Worm (Caenorhabditis elegans): ENCODE data around the gene F35A5.5.

Gene F35A5.5

DNA sequence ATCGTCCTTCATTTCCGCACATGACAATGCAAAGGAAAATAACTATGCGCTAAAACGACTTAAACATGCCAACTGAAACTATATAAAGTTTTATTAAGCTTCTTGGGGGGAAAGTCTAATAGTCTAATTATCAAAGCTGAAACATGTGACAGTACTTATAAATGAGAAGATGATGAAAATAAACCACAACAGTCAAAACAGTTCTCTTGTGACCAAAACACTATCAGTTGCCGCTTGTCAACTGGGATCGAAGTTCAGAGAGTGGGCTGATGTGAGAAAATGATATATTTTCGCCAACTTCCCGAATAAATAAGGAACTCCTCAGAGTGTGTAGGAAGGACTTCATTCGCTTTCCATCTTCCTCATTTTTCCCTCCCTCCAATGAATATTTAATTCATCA, 26.5 kb upstream of the F35A5.5 start:
- TF ChIP-seq crh-2 (tag; optimal IDR thresholded peaks at IDR 0.05) = peak; percentile 3
- TF ChIP-seq nhr-21 (tag; optimal IDR thresholded peaks at IDR 0.05) = no peak
- TF ChIP-seq sem-4 (tag; optimal IDR thresholded peaks at IDR 0.05) = no peak
- no peak for TF ChIP-seq ama-1 (optimal IDR thresholded peaks at IDR 0.05)
- no peak for TF ChIP-seq nhr-12 (tag; optimal IDR thresholded peaks at IDR 0.05)
- no peak for TF ChIP-seq snpc-4 (tag; optimal IDR thresholded peaks at IDR 0.05)
- peak; percentile 62 for TF ChIP-seq nhr-129 (tag; optimal IDR thresholded peaks at IDR 0.05)
- TF ChIP-seq unc-62 (GFP tag; optimal IDR thresholded peaks at IDR 0.05) = no peak
- peak; percentile 4 for TF ChIP-seq sma-9 (GFP tag; optimal IDR thresholded peaks at IDR 0.05)
- no peak for TF ChIP-seq sma-9 (tag; optimal IDR thresholded peaks at IDR 0.05)

ce11 chrX:3821609-3822008, 26.1 kb upstream of the F35A5.5 start:
- no peak for TF ChIP-seq lsy-2 (tag; optimal IDR thresholded peaks at IDR 0.05)
- TF ChIP-seq nhr-237 (tag; optimal IDR thresholded peaks at IDR 0.05) = no peak
- TF ChIP-seq crh-2 (tag; optimal IDR thresholded peaks at IDR 0.05) = no peak

ce11 chrX:3820666-3821065, 25.1 kb upstream of the F35A5.5 start:
- TF ChIP-seq F13H6.1 (tag; optimal IDR thresholded peaks at IDR 0.05) = peak; percentile 6
- peak; percentile 48 for TF ChIP-seq crh-2 (tag; optimal IDR thresholded peaks at IDR 0.05)
- peak; percentile 25 for TF ChIP-seq gmeb-1 (tag; optimal IDR thresholded peaks at IDR 0.05)
- no peak for TF ChIP-seq elt-3 (tag; optimal IDR thresholded peaks at IDR 0.05)
- TF ChIP-seq fos-1 (tag; optimal IDR thresholded peaks at IDR 0.05) = peak; percentile 71
- no peak for TF ChIP-seq lin-11 (tag; optimal IDR thresholded peaks at IDR 0.05)

ce11 chrX:3819697-3820096, 24.2 kb upstream of the F35A5.5 start:
- TF ChIP-seq mbf-1 (tag; optimal IDR thresholded peaks at IDR 0.05) = no peak
- no peak for TF ChIP-seq lsy-2 (tag; optimal IDR thresholded peaks at IDR 0.05)
- peak; percentile 48 for TF ChIP-seq F13H6.1 (tag; optimal IDR thresholded peaks at IDR 0.05)
- TF ChIP-seq nhr-129 (tag; optimal IDR thresholded peaks at IDR 0.05) = peak; percentile 27

- TF ChIP-seq blmp-1 (tag; optimal IDR thresholded peaks at IDR 0.05; ENCODE audit: insufficient read depth) (peak; percentile 91), gmeb-1 (tag; optimal IDR thresholded peaks at IDR 0.05) (peak; percentile 34), ztf-11 (tag; optimal IDR thresholded peaks at IDR 0.05) (no peak), nhr-23 (tag; optimal IDR thresholded peaks at IDR 0.05) (no peak), dmd-4 (tag; optimal IDR thresholded peaks at IDR 0.05) (no peak), nhr-21 (tag; optimal IDR thresholded peaks at IDR 0.05) (no peak), crh-2 (tag; optimal IDR thresholded peaks at IDR 0.05) (peak; percentile 53), nhr-237 (tag; optimal IDR thresholded peaks at IDR 0.05) (no peak), nhr-77 (tag; optimal IDR thresholded peaks at IDR 0.05) (no peak), snpc-4 (tag; optimal IDR thresholded peaks at IDR 0.05) (no peak), sma-9 (GFP tag; optimal IDR thresholded peaks at IDR 0.05) (peak; percentile 81), sma-9 (tag; optimal IDR thresholded peaks at IDR 0.05) (no peak), unc-62 (GFP tag; optimal IDR thresholded peaks at IDR 0.05) (no peak), lin-39 (tag; optimal IDR thresholded peaks at IDR 0.05) (no peak), nhr-6 (tag; optimal IDR thresholded peaks at IDR 0.05) (no peak), ceh-82 (tag; optimal IDR thresholded peaks at IDR 0.05) (no peak), elt-1 (tag; optimal IDR thresholded peaks at IDR 0.05) (no peak), fos-1 (tag; optimal IDR thresholded peaks at IDR 0.05) (peak; percentile 61), R02D3.7 (tag; optimal IDR thresholded peaks at IDR 0.05) (no peak), nhr-25 (tag; optimal IDR thresholded peaks at IDR 0.05) (no peak), skn-1 (tag; optimal IDR thresholded peaks at IDR 0.05) (no peak), sem-4 (tag; optimal IDR thresholded peaks at IDR 0.05) (no peak)
These were observed 23.4 kb upstream of the F35A5.5 start for ce11 chrX:3818856-3819524.

ce11 chrX:3814827-3815226, 19.3 kb upstream of the F35A5.5 start:
- TF ChIP-seq fos-1 (tag; optimal IDR thresholded peaks at IDR 0.05) (peak; percentile 13), skn-1 (tag; optimal IDR thresholded peaks at IDR 0.05) (no peak)

- no peak for TF ChIP-seq unc-62 (GFP tag; optimal IDR thresholded peaks at IDR 0.05)
- no peak for TF ChIP-seq Y55F3AM.14 (GFP tag; optimal IDR thresholded peaks at IDR 0.05)
- no peak for TF ChIP-seq lin-11 (tag; optimal IDR thresholded peaks at IDR 0.05)
- TF ChIP-seq fos-1 (tag; optimal IDR thresholded peaks at IDR 0.05) = no peak
- no peak for TF ChIP-seq blmp-1 (tag; optimal IDR thresholded peaks at IDR 0.05; ENCODE audit: insufficient read depth)
- no peak for TF ChIP-seq elt-1 (tag; optimal IDR thresholded peaks at IDR 0.05)
- no peak for TF ChIP-seq lin-39 (tag; optimal IDR thresholded peaks at IDR 0.05)
- no peak for TF ChIP-seq sem-4 (tag; optimal IDR thresholded peaks at IDR 0.05)
- no peak for TF ChIP-seq nhr-77 (tag; optimal IDR thresholded peaks at IDR 0.05)
- no peak for TF ChIP-seq mdl-1 (tag; optimal IDR thresholded peaks at IDR 0.05)
- no peak for TF ChIP-seq egl-27 (tag; optimal IDR thresholded peaks at IDR 0.05)
- TF ChIP-seq peb-1 (tag; optimal IDR thresholded peaks at IDR 0.05) = no peak
- no peak for TF ChIP-seq ztf-4 (tag; optimal IDR thresholded peaks at IDR 0.05)
These were observed 11.6 kb upstream of the F35A5.5 start, which contains the start of gene F35A5.1 for ce11 chrX:3807166-3807565. Gene F35A5.1 (plus strand): TSS chrX:3807466.
